Worm (Caenorhabditis elegans) whole organism, L2 larva: ENCODE results near the gene aakb-2.

Source experiments
- ZK546.5 ChIP-seq: sonication (generic microtip); optimal IDR thresholded peaks from 2 replicates; lab custom pipeline; 2017; ENCODE audit warnings: missing biosample characterization, missing genetic modification characterization
- mab-5 ChIP-seq: fragments of 150-350 bp; optimal IDR thresholded peaks from 2 replicates; lab custom pipeline; 2014; ENCODE audit warnings: missing biosample characterization, missing genetic modification characterization
- nhr-237 ChIP-seq: fragments of 150-350 bp; optimal IDR thresholded peaks from 2 replicates; lab custom pipeline; 2014; ENCODE audit warnings: missing biosample characterization, missing genetic modification characterization
- snpc-4 ChIP-seq: fragments of 150-350 bp; optimal IDR thresholded peaks from 2 replicates; lab custom pipeline; 2014; ENCODE audit warnings: missing biosample characterization, missing genetic modification characterization

ce11 chrIII:11274590-11275116 is 37.7 kb downstream of the aakb-2 start, which contains the start of gene Y47D3A.20:
- TF ChIP-seq nhr-237 (tag; lab: Kevin White, UChicago) = no peak
- TF ChIP-seq mab-5 = no peak
- TF ChIP-seq ZK546.5 (tag; lab: Kevin White, UChicago) = no peak
- no peak for TF ChIP-seq snpc-4 (tag; lab: Kevin White, UChicago)
